Worm (Caenorhabditis elegans): ENCODE measurements around the gene srt-69.

srt-69 gene

DNA sequence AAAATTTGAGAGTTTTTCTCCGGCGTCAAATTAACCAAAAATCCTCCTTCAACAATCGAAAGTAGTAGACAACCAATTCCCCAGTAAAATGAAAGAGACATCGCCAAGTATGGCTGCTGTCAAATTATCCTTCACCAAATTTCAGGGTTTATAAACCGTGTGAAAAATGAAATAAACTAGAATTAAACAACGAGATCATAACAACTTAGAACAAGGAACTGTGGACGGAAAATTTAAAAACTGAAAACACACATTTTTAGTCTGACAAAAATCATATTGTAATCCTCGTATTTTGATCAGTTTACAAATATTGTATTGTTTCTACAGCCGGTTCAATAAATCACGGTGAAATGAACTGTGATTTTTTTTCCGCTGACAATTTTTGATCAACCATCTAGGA is 2.5 kb downstream of the srt-69 start, which contains the start of gene cest-30:
cest-30 (minus strand) TSS at position 101 of the 400 bp plus-strand sequence.
- no peak for TF ChIP-seq nhr-25 (tag; optimal IDR thresholded peaks at IDR 0.05)

DNA sequence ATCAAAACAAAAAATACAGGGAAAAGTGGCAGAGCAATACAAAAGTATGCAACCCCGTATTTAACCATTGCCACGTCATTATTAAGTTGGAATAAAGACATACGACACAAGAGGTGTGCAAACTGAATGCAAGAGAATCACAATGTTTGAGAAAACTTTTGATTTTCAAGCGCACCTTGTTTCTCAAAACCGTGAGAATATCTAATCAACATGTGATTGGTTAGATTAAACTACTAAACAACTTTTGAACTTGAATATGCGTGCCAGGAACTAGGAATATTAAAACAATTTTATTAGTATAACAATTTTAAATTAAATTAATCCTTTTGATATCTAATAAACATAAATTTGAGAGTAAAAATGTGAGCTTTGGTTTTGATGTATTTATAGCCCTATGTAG is 6.0 kb downstream of the srt-69 start, which contains the start of gene srt-70:
srt-70 (minus strand) TSS at position 101 of the 400 bp plus-strand sequence.
- TF ChIP-seq fos-1 (tag; optimal IDR thresholded peaks at IDR 0.05) (no peak), snpc-4 (tag; optimal IDR thresholded peaks at IDR 0.05) (no peak), nhr-67 (tag; optimal IDR thresholded peaks at IDR 0.05) (no peak), fkh-10 (GFP tag; optimal IDR thresholded peaks at IDR 0.05) (no peak), nhr-23 (tag; optimal IDR thresholded peaks at IDR 0.05) (no peak), elt-3 (tag; optimal IDR thresholded peaks at IDR 0.05) (no peak), egl-27 (tag; optimal IDR thresholded peaks at IDR 0.05) (no peak), R02D3.7 (tag; optimal IDR thresholded peaks at IDR 0.05) (no peak), hmg-11 (tag; optimal IDR thresholded peaks at IDR 0.05) (no peak), nhr-76 (tag; optimal IDR thresholded peaks at IDR 0.05) (no peak), elt-1 (tag; optimal IDR thresholded peaks at IDR 0.05) (no peak), nhr-237 (tag; optimal IDR thresholded peaks at IDR 0.05) (no peak), ztf-4 (tag; optimal IDR thresholded peaks at IDR 0.05) (no peak), lin-39 (tag; optimal IDR thresholded peaks at IDR 0.05) (no peak), egl-5 (tag; optimal IDR thresholded peaks at IDR 0.05) (no peak), pha-4 (tag; optimal IDR thresholded peaks at IDR 0.05) (no peak), zag-1 (tag; optimal IDR thresholded peaks at IDR 0.05) (no peak)

DNA sequence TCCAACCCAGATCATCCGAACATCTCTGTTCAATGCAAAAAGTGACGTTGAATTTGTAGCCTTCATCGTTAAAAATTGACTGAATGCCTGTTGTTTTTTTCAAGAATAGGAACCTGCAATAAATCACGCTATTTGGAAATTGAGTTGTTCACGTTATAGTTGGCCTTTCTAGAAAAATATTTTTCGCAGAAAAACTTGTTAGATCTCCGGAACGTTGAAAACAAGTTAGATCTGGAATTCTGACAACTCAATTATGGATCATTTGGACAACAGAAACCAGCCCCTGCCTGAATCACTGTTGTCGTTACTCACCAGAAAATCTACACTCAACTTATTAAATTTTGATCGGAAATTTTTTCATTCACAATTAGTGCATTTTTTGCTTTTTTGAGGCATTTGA is 8.1 kb downstream of the srt-69 start, which contains the start of gene srt-67:
srt-67 (minus strand) TSS at position 101 of the 400 bp plus-strand sequence.
- TF ChIP-seq mdl-1 (tag; optimal IDR thresholded peaks at IDR 0.05) (no peak), ceh-16 (tag; optimal IDR thresholded peaks at IDR 0.05) (no peak), ceh-28 (tag; optimal IDR thresholded peaks at IDR 0.05) (no peak), pha-4 (tag; optimal IDR thresholded peaks at IDR 0.05) (no peak), ZK546.5 (tag; optimal IDR thresholded peaks at IDR 0.05) (no peak), nhr-28 (tag; optimal IDR thresholded peaks at IDR 0.05) (no peak), aly-2 (tag; optimal IDR thresholded peaks at IDR 0.05) (no peak), unc-62 (GFP tag; optimal IDR thresholded peaks at IDR 0.05) (no peak), nhr-25 (tag; optimal IDR thresholded peaks at IDR 0.05) (no peak), eor-1 (tag; optimal IDR thresholded peaks at IDR 0.05) (no peak), egl-27 (tag; optimal IDR thresholded peaks at IDR 0.05) (no peak), fkh-10 (GFP tag; optimal IDR thresholded peaks at IDR 0.05) (no peak), elt-3 (tag; optimal IDR thresholded peaks at IDR 0.05) (no peak), ztf-4 (tag; optimal IDR thresholded peaks at IDR 0.05) (no peak), nhr-43 (tag; optimal IDR thresholded peaks at IDR 0.05; ENCODE audit: poor library complexity, severe bottlenecking) (no peak), ztf-11 (tag; optimal IDR thresholded peaks at IDR 0.05) (no peak), fos-1 (tag; optimal IDR thresholded peaks at IDR 0.05) (no peak), snpc-4 (tag; optimal IDR thresholded peaks at IDR 0.05) (no peak)

DNA sequence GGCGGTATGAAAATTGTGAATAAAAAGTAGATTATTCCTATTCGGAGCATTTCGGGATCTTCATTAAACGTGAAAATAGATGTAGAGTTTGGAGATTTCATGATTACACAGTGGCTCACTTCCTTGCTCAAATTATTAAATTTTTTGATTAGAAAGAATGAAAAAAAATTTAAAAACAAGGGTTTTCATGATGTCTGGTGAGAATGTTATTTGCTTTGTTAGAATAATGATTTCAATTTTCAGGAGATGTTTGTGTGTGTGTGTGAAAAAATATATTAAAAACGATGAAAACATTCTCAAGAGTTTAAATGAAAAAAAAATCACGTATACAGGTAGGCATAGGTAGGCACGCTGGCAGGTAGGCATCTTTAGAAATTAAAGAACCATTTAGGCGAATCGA is 13.5 kb downstream of the srt-69 start, which contains the start of gene srt-68:
srt-68 (minus strand) TSS at position 101 of the 400 bp plus-strand sequence.
- TF ChIP-seq mdl-1 (tag; optimal IDR thresholded peaks at IDR 0.05) (no peak), pha-4 (tag; optimal IDR thresholded peaks at IDR 0.05) (no peak), ama-1 (optimal IDR thresholded peaks at IDR 0.05) (no peak), tbx-2 (tag; optimal IDR thresholded peaks at IDR 0.05) (no peak), ztf-11 (tag; optimal IDR thresholded peaks at IDR 0.05) (no peak), nfya-1 (tag; optimal IDR thresholded peaks at IDR 0.05; ENCODE audit: insufficient read depth) (no peak), hmg-11 (tag; optimal IDR thresholded peaks at IDR 0.05) (no peak), eor-1 (tag; optimal IDR thresholded peaks at IDR 0.05) (no peak), R02D3.7 (tag; optimal IDR thresholded peaks at IDR 0.05) (no peak), ceh-16 (tag; optimal IDR thresholded peaks at IDR 0.05) (no peak), daf-12 (tag; optimal IDR thresholded peaks at IDR 0.05) (no peak), fos-1 (tag; optimal IDR thresholded peaks at IDR 0.05) (no peak), sea-2 (GFP tag; optimal IDR thresholded peaks at IDR 0.05) (no peak), nhr-28 (tag; optimal IDR thresholded peaks at IDR 0.05) (no peak), unc-62 (GFP tag; optimal IDR thresholded peaks at IDR 0.05) (no peak), mml-1 (tag; optimal IDR thresholded peaks at IDR 0.05) (no peak), nhr-11 (tag; optimal IDR thresholded peaks at IDR 0.05) (no peak), lsy-12 (tag; optimal IDR thresholded peaks at IDR 0.05) (no peak)
